Worm (Caenorhabditis elegans) whole organism, late embryonic: Measurements from ENCODE around the gene Y38F1A.7.

Source experiments
- C08G9.2 ChIP-seq: sonication (generic microtip); optimal IDR thresholded peaks from 2 replicates; lab custom pipeline; 2016; ENCODE audit warnings: mild to moderate bottlenecking, missing genetic modification characterization, moderate library complexity, missing compliant biosample characterization
- F13H6.1 ChIP-seq: sonication (generic microtip); optimal IDR thresholded peaks from 2 replicates; lab custom pipeline; 2016; ENCODE audit warnings: missing genetic modification characterization, missing compliant biosample characterization
- K02D7.2 ChIP-seq: sonication (generic microtip); optimal IDR thresholded peaks from 2 replicates; lab custom pipeline; 2017; ENCODE audit warnings: mild to moderate bottlenecking, missing genetic modification characterization, missing compliant biosample characterization
- ama-1 ChIP-seq: fragments of 150-350 bp; optimal IDR thresholded peaks from 2 replicates; lab custom pipeline; 2014
- ceh-2 ChIP-seq: sonication (generic microtip); optimal IDR thresholded peaks from 2 replicates; lab custom pipeline; 2016; ENCODE audit warnings: missing genotype, missing genetic modification characterization, missing compliant biosample characterization
- ceh-24 ChIP-seq: sonication (generic microtip); optimal IDR thresholded peaks from 2 replicates; lab custom pipeline; 2016; ENCODE audit warnings: mild to moderate bottlenecking, missing genetic modification characterization, missing compliant biosample characterization
- ceh-30 ChIP-seq: fragments of 150-350 bp; optimal IDR thresholded peaks from 2 replicates; lab custom pipeline; 2014; ENCODE audit warnings: missing biosample characterization, missing genetic modification characterization
- ceh-34 ChIP-seq: sonication (generic microtip); optimal IDR thresholded peaks from 2 replicates; lab custom pipeline; 2016; ENCODE audit warnings: mild to moderate bottlenecking, missing genetic modification characterization, missing compliant biosample characterization
- ceh-48 ChIP-seq: sonication (generic microtip); optimal IDR thresholded peaks from 2 replicates; lab custom pipeline; 2016; ENCODE audit warnings: missing genetic modification characterization, inconsistent platforms, missing compliant biosample characterization
- ceh-9 ChIP-seq: sonication (generic microtip); optimal IDR thresholded peaks from 2 replicates; lab custom pipeline; 2016; ENCODE audit warnings: mild to moderate bottlenecking, missing genetic modification characterization, inconsistent platforms, missing compliant biosample characterization
- dve-1 ChIP-seq: sonication (generic microtip); optimal IDR thresholded peaks from 2 replicates; lab custom pipeline; 2017; ENCODE audit warnings: antibody characterized with exemption, mild to moderate bottlenecking, missing genetic modification characterization, missing compliant biosample characterization
- elt-2 ChIP-seq: sonication (generic microtip); optimal IDR thresholded peaks from 2 replicates; lab custom pipeline; 2016; ENCODE audit warnings: missing genetic modification reagents, missing genetic modification characterization, missing compliant biosample characterization
- ets-4 ChIP-seq: sonication (generic microtip); optimal IDR thresholded peaks from 2 replicates; lab custom pipeline; 2016; ENCODE audit warnings: missing genetic modification characterization, missing compliant biosample characterization
- eyg-1 ChIP-seq: sonication (generic microtip); optimal IDR thresholded peaks from 2 replicates; lab custom pipeline; 2016; ENCODE audit warnings: missing genotype, missing genetic modification characterization, missing compliant biosample characterization
- fkh-10 ChIP-seq: fragments of 150-350 bp; optimal IDR thresholded peaks from 2 replicates; lab custom pipeline; 2014; ENCODE audit warnings: missing biosample characterization, missing genetic modification reagents, missing genetic modification characterization
- fkh-6 ChIP-seq: sonication (generic microtip); optimal IDR thresholded peaks from 2 replicates; lab custom pipeline; 2016; ENCODE audit warnings: missing genetic modification characterization, missing compliant biosample characterization
- hlh-15 ChIP-seq: sonication (generic microtip); optimal IDR thresholded peaks from 2 replicates; lab custom pipeline; 2016; ENCODE audit warnings: missing genetic modification characterization, missing compliant biosample characterization
- hlh-6 ChIP-seq: sonication (generic microtip); optimal IDR thresholded peaks from 2 replicates; lab custom pipeline; 2016; ENCODE audit warnings: missing genotype, missing genetic modification characterization, missing compliant biosample characterization
- nfya-1 ChIP-seq: sonication (generic microtip); optimal IDR thresholded peaks from 2 replicates; lab custom pipeline; 2017; ENCODE audit warnings: missing genetic modification characterization, mild to moderate bottlenecking, missing compliant biosample characterization, antibody characterized with exemption, moderate library complexity
- nhr-232 ChIP-seq: sonication (generic microtip); optimal IDR thresholded peaks from 2 replicates; lab custom pipeline; 2016; ENCODE audit warnings: missing genetic modification characterization, missing compliant biosample characterization
- npax-4 ChIP-seq: sonication (generic microtip); optimal IDR thresholded peaks from 2 replicates; lab custom pipeline; 2016; ENCODE audit warnings: missing genetic modification characterization, missing compliant biosample characterization
- odd-2 ChIP-seq: sonication (generic microtip); optimal IDR thresholded peaks from 2 replicates; lab custom pipeline; 2017; ENCODE audit warnings: antibody characterized with exemption, mild to moderate bottlenecking, missing genetic modification characterization, missing compliant biosample characterization
- pag-3 ChIP-seq: sonication (generic microtip); optimal IDR thresholded peaks from 2 replicates; lab custom pipeline; 2016; ENCODE audit warnings: missing compliant biosample characterization, missing genetic modification characterization, borderline replicate concordance
- pat-9 ChIP-seq: fragments of 200-800 bp; sonication (Bioruptor generic); optimal IDR thresholded peaks from 2 replicates; lab custom pipeline; 2018; ENCODE audit warnings: mild to moderate bottlenecking, missing genetic modification characterization, moderate library complexity, missing compliant biosample characterization
- pax-1 ChIP-seq: fragments of 150-350 bp; optimal IDR thresholded peaks from 2 replicates; lab custom pipeline; 2014; ENCODE audit warnings: missing biosample characterization, missing genetic modification characterization
- ref-2 ChIP-seq: sonication (generic microtip); optimal IDR thresholded peaks from 2 replicates; lab custom pipeline; 2016; ENCODE audit warnings: missing genetic modification characterization, missing compliant biosample characterization
- rnt-1 ChIP-seq: sonication (generic microtip); optimal IDR thresholded peaks from 2 replicates; lab custom pipeline; 2016; ENCODE audit warnings: missing genetic modification characterization, missing compliant biosample characterization
- sdc-2 ChIP-seq: sonication (generic microtip); optimal IDR thresholded peaks from 2 replicates; lab custom pipeline; 2016; ENCODE audit warnings: missing genotype, missing genetic modification characterization, missing compliant biosample characterization
- syd-9 ChIP-seq: sonication (generic microtip); optimal IDR thresholded peaks from 2 replicates; lab custom pipeline; 2016; ENCODE audit warnings: mild to moderate bottlenecking, missing genetic modification characterization, moderate library complexity, missing compliant biosample characterization
- tbx-7 ChIP-seq: sonication (generic microtip); optimal IDR thresholded peaks from 2 replicates; lab custom pipeline; 2016; ENCODE audit warnings: missing genotype, missing genetic modification characterization, missing compliant biosample characterization
- zip-5 ChIP-seq: sonication (generic microtip); optimal IDR thresholded peaks from 2 replicates; lab custom pipeline; 2016; ENCODE audit warnings: missing genetic modification characterization, missing compliant biosample characterization

Gene Y38F1A.7

ce11 chrII:12984709-12985108, 12.9 kb downstream of the Y38F1A.7 start:
- no peak for TF ChIP-seq C08G9.2 (tag; lab: Kevin White, UChicago)
- no peak for TF ChIP-seq ceh-48
- no peak for TF ChIP-seq pag-3 (tag; lab: Kevin White, UChicago)
- no peak for TF ChIP-seq nhr-232 (tag; lab: Kevin White, UChicago)
- no peak for TF ChIP-seq sdc-2
- no peak for TF ChIP-seq ceh-9 (tag; lab: Kevin White, UChicago)
- TF ChIP-seq ets-4 (tag; lab: Kevin White, UChicago), result no peak
- TF ChIP-seq rnt-1 (tag; lab: Kevin White, UChicago), result no peak
- no peak for TF ChIP-seq zip-5 (tag; lab: Kevin White, UChicago)
- no peak for TF ChIP-seq ceh-30 (tag; lab: Kevin White, UChicago)
- TF ChIP-seq ceh-24, result no peak
- TF ChIP-seq pat-9, result no peak
- TF ChIP-seq fkh-6 (tag; lab: Kevin White, UChicago), result no peak

DNA sequence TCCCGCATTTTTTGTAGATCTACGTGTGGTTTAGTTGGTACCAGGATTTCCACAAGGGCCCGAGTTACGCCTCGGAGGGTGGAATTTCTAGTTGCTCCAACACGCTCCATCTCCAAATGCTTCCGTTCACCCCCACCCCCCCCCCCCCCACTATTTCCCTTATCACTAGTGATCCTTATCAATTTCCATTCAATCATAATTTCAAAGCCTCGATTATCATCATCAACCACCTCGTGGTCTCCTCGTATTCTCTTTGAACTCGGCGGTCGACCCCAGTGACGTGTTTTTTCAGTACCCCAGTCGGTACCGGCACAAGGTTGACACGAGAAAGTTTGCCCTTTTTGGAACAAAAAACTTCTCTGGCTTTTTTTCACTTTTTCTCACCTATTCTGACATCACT, 14.8 kb downstream of the Y38F1A.7 start:
- TF ChIP-seq C08G9.2 (tag; lab: Kevin White, UChicago), result no peak
- peak; percentile 45 for TF ChIP-seq elt-2 (tag; lab: Kevin White, UChicago)

DNA sequence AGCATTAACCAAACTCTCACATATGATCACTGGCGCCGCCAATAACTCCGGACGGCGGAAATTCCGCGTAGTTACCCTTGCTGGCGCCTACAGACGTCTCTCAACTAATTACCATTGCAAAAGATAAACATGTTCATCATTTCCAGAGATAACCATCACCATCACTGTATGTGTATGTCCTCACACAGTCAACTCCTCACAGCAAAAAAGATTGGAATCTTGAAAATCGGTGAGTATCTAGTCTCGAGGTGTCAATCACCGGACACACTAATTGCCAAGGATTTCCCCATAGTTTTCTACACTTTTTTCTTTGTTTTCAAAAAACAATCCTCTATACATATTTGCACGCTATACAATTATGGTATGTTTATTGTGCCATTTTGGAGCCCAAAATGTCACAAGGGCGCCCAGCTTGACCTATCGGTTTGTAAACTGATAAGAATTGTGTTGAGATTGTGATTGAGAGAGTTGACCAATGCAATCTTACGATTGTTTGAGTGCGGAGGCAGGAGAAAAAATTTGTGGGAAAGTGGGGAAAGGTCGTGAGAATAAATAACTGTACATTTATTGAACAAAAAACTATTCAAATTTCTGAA, 15.5 kb downstream of the Y38F1A.7 start:
- no peak for TF ChIP-seq dve-1 (tag; lab: Kevin White, UChicago)
- no peak for TF ChIP-seq ceh-2
- TF ChIP-seq pax-1 (tag; lab: Kevin White, UChicago), result no peak
- TF ChIP-seq fkh-10, result no peak
- no peak for TF ChIP-seq npax-4 (tag; lab: Kevin White, UChicago)

DNA sequence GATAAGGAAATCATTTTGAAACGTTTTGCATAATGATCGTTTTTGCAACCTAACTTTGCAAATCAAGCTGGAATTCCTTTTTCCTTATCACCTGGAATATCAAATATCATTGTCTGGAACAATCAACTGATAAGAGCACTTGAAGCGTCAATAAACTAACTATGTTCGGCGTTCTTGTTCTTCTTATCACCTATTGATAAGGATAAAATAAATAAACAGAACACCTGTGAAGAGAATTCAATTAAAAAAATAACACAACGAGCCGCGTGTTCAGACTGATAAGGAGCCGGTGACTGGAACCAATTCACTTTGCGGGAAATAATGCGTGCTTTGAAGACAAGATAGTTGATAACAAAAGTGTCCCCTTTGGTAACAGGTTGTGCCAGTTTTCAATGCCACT, 17.4 kb downstream of the Y38F1A.7 start, which contains the start of gene cyd-1:
TSS of gene cyd-1 (plus strand) at position 380 of the 400 bp plus-strand sequence.
- TF ChIP-seq syd-9, result no peak
- peak; percentile 99 for TF ChIP-seq elt-2 (tag; lab: Kevin White, UChicago)

ce11 chrII:12978658-12979057, 18.9 kb downstream of the Y38F1A.7 start:
- TF ChIP-seq elt-2 (tag; lab: Kevin White, UChicago), result no peak

- TF ChIP-seq dve-1 (tag; lab: Kevin White, UChicago), result no peak
- TF ChIP-seq pax-1 (tag; lab: Kevin White, UChicago), result no peak
- TF ChIP-seq eyg-1, result no peak
- no peak for TF ChIP-seq hlh-15 (tag; lab: Kevin White, UChicago)
- TF ChIP-seq ceh-30 (tag; lab: Kevin White, UChicago), result no peak
- no peak for TF ChIP-seq nfya-1
- no peak for TF ChIP-seq ceh-34
- no peak for TF ChIP-seq ref-2
- TF ChIP-seq tbx-7, result no peak
- TF ChIP-seq nhr-232 (tag; lab: Kevin White, UChicago), result no peak
- no peak for TF ChIP-seq F13H6.1 (tag; lab: Kevin White, UChicago)
- TF ChIP-seq odd-2 (tag; lab: Kevin White, UChicago), result no peak
- no peak for TF ChIP-seq K02D7.2 (tag; lab: Kevin White, UChicago)
- TF ChIP-seq, all 69 proteins: peak for 0
These were observed 28.0 kb downstream of the Y38F1A.7 start, which contains the start of gene Y38F1A.4 for ce11 chrII:12969622-12970021. Gene Y38F1A.4 (minus strand): TSS chrII:12969722.

DNA sequence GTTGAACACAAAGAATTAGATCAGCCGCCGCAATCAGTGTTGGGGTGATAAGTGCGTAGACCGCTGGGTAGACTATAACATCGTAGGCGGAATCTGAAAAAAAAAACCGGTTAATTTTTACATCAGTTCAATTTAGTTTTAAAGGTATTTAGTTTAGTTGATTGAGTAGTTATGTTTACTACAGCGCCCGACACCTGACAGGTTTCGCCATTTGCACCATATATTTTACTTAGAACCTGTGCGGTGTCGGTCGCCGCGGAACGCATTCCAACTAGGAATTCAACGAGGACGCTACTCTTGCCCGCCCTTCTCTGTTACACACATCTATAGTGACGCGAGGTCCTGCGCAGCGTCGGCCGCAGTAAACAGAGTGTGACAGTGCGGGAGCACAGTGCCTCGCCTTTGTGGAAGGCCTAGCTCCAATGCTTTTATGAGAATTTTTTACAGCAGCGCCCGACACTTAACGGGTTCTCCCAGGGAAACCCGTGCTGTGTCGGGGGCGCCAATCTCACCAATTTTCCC, 29.1 kb downstream of the Y38F1A.7 start:
- peak; percentile 20 for TF ChIP-seq hlh-6 (tag; lab: Kevin White, UChicago)
- TF ChIP-seq rnt-1 (tag; lab: Kevin White, UChicago), result no peak
- no peak for TF ChIP-seq F13H6.1 (tag; lab: Kevin White, UChicago)
- no peak for TF ChIP-seq ama-1 (lab: Kevin White, UChicago)
